Worm (Caenorhabditis elegans): ENCODE data around the gene R12B2.3.

R12B2.3 gene

ce11 chrIII:5838159-5839046 lies 33.0 kb downstream of the R12B2.3 start:
- TF ChIP-seq efl-3 (GFP tag; optimal IDR thresholded peaks at IDR 0.05) (no peak), nhr-20 (tag; optimal IDR thresholded peaks at IDR 0.05) (peak; percentile 71), fos-1 (tag; optimal IDR thresholded peaks at IDR 0.05) (no peak), mef-2 (tag; optimal IDR thresholded peaks at IDR 0.05) (no peak), fkh-8 (tag; optimal IDR thresholded peaks at IDR 0.05) (no peak), swsn-7 (tag; optimal IDR thresholded peaks at IDR 0.05) (no peak), rnt-1 (tag; optimal IDR thresholded peaks at IDR 0.05) (no peak), nhr-11 (tag; optimal IDR thresholded peaks at IDR 0.05) (no peak), lin-39 (tag; optimal IDR thresholded peaks at IDR 0.05) (no peak), efl-1 (optimal IDR thresholded peaks at IDR 0.05) (peak in 1 of 2 experiments; percentile 1), efl-1 (GFP tag; optimal IDR thresholded peaks at IDR 0.05 in 1 of 2) (no peak), egl-13 (tag; optimal IDR thresholded peaks at IDR 0.05) (no peak), hlh-4 (tag; optimal IDR thresholded peaks at IDR 0.05) (no peak), zip-4 (GFP tag; optimal IDR thresholded peaks at IDR 0.05) (no peak), egl-27 (tag; optimal IDR thresholded peaks at IDR 0.05) (no peak), ceh-88 (GFP tag; IDR thresholded peaks at IDR 0.05) (no peak), nhr-237 (tag; optimal IDR thresholded peaks at IDR 0.05) (no peak), fkh-10 (GFP tag; optimal IDR thresholded peaks at IDR 0.05) (no peak), unc-30 (tag; optimal IDR thresholded peaks at IDR 0.05) (no peak), dpl-1 (GFP tag; optimal IDR thresholded peaks at IDR 0.05) (no peak), ces-1 (GFP tag; optimal IDR thresholded peaks at IDR 0.05) (no peak), lin-15B (tag; optimal IDR thresholded peaks at IDR 0.05) (no peak), nhr-28 (tag; optimal IDR thresholded peaks at IDR 0.05) (no peak), aly-2 (tag; optimal IDR thresholded peaks at IDR 0.05) (no peak), sptf-1 (tag; optimal IDR thresholded peaks at IDR 0.05) (no peak), sox-4 (tag; optimal IDR thresholded peaks at IDR 0.05) (no peak), C04F5.9 (tag; optimal IDR thresholded peaks at IDR 0.05) (no peak), hlh-17 (GFP tag; optimal IDR thresholded peaks at IDR 0.05; ENCODE audit: borderline replicate concordance) (no peak), unc-130 (tag; optimal IDR thresholded peaks at IDR 0.05) (peak; percentile 51), sup-37 (GFP tag; optimal IDR thresholded peaks at IDR 0.05) (no peak), Y116A8C.19 (tag; optimal IDR thresholded peaks at IDR 0.05; ENCODE audit: borderline replicate concordance) (no peak), ceh-8 (GFP tag; optimal IDR thresholded peaks at IDR 0.05) (no peak), mdl-1 (tag; optimal IDR thresholded peaks at IDR 0.05) (peak in 1 of 2 experiments; percentile 84), tbx-2 (tag; optimal IDR thresholded peaks at IDR 0.05) (peak; percentile 66), lin-35 (GFP tag; optimal IDR thresholded peaks at IDR 0.05) (peak in 1 of 2 experiments; percentile 61), lin-13 (GFP tag; optimal IDR thresholded peaks at IDR 0.05) (no peak), ztf-4 (tag; optimal IDR thresholded peaks at IDR 0.05) (no peak), xbp-1 (tag; optimal IDR thresholded peaks at IDR 0.05) (no peak), elt-3 (tag; optimal IDR thresholded peaks at IDR 0.05) (peak in 5 of 6 experiments; percentile 14 to 76 (median 54)), ceh-63 (GFP tag; optimal IDR thresholded peaks at IDR 0.05) (no peak), lsy-2 (tag; optimal IDR thresholded peaks at IDR 0.05) (peak in 1 of 2 experiments; percentile 46), nhr-71 (tag; optimal IDR thresholded peaks at IDR 0.05) (peak; percentile 76), C16A3.4 (tag; optimal IDR thresholded peaks at IDR 0.05) (peak; percentile 52), nhr-90 (tag; optimal IDR thresholded peaks at IDR 0.05; ENCODE audit: poor library complexity) (peak; percentile 62), fkh-4 (tag; optimal IDR thresholded peaks at IDR 0.05; ENCODE audit: borderline replicate concordance) (no peak), nhr-84 (tag; optimal IDR thresholded peaks at IDR 0.05) (no peak), vab-15 (tag; optimal IDR thresholded peaks at IDR 0.05) (no peak), ceh-82 (tag; optimal IDR thresholded peaks at IDR 0.05) (peak in 1 of 3 experiments; percentile 18), unc-86 (tag; optimal IDR thresholded peaks at IDR 0.05) (no peak), skn-1 (tag; optimal IDR thresholded peaks at IDR 0.05) (no peak), lin-14 (GFP tag; optimal IDR thresholded peaks at IDR 0.05) (peak; percentile 72)
